Fruit fly (Drosophila melanogaster) whole organism, embryonic: Measurements from ENCODE around the gene ghi.
A peak's percentile ranks its signal among the peaks of the same experiment; 100 is the strongest.

Experiments used
- CG10565 ChIP-seq: fragments of 200-800 bp; sonication (Bioruptor generic); optimal IDR thresholded peaks from 3 replicates; lab custom pipeline; 2016; ENCODE audit warnings: missing biosample characterization, mild to moderate bottlenecking, missing genetic modification characterization
- CG11695 ChIP-seq: fragments of 200-800 bp; sonication (Bioruptor generic); IDR thresholded peaks from 3 replicates; pipeline ENCODE4 v1.3.6; 2022; ENCODE audit warnings: missing biosample characterization, missing genetic modification characterization
- CG12236 ChIP-seq: fragments of 200-800 bp; sonication (Bioruptor generic); optimal IDR thresholded peaks from 2 replicates; lab custom pipeline; 2016; ENCODE audit warnings: missing biosample characterization, missing genetic modification characterization
- CG12942 ChIP-seq: fragments of 200-800 bp; sonication (Bioruptor generic); optimal IDR thresholded peaks from 3 replicates; lab custom pipeline; 2016; ENCODE audit warnings: missing biosample characterization, missing genetic modification characterization
- CG13424 ChIP-seq: fragments of 200-800 bp; sonication (Bioruptor generic); optimal IDR thresholded peaks from 2 replicates; lab custom pipeline; 2019; ENCODE audit warnings: missing biosample characterization, mild to moderate bottlenecking, missing genetic modification characterization, moderate library complexity
- CG15011 ChIP-seq: fragments of 200-800 bp; sonication (Bioruptor generic); optimal IDR thresholded peaks from 3 replicates; lab custom pipeline; 2018; ENCODE audit warnings: missing biosample characterization, mild to moderate bottlenecking, missing genetic modification characterization
- CG15601 ChIP-seq: fragments of 200-800 bp; sonication (Bioruptor generic); optimal IDR thresholded peaks from 3 replicates; lab custom pipeline; 2019; ENCODE audit warnings: missing biosample characterization, mild to moderate bottlenecking, missing genetic modification characterization, moderate library complexity
- CG16815 ChIP-seq: fragments of 200-800 bp; sonication (Bioruptor generic); optimal IDR thresholded peaks from 3 replicates; lab custom pipeline; 2017; ENCODE audit warnings: missing biosample characterization, mild to moderate bottlenecking, missing genetic modification characterization
- CG17568 ChIP-seq: fragments of 200-800 bp; sonication (Bioruptor generic); optimal IDR thresholded peaks from 2 replicates; lab custom pipeline; 2018; ENCODE audit warnings: missing biosample characterization, mild to moderate bottlenecking, missing genetic modification characterization, moderate library complexity
- CG1792 ChIP-seq: fragments of 200-800 bp; sonication (Bioruptor generic); optimal IDR thresholded peaks from 2 replicates; lab custom pipeline; 2016; ENCODE audit warnings: missing biosample characterization, missing genetic modification characterization
- CG18764 ChIP-seq: fragments of 200-800 bp; sonication (Bioruptor generic); optimal IDR thresholded peaks from 3 replicates; lab custom pipeline; 2016; ENCODE audit warnings: missing biosample characterization, missing genetic modification characterization
- CG2116 ChIP-seq: fragments of 200-800 bp; sonication (Bioruptor generic); optimal IDR thresholded peaks from 3 replicates; lab custom pipeline; 2018; ENCODE audit warnings: missing biosample characterization, mild to moderate bottlenecking, missing genetic modification characterization
- CG31365 ChIP-seq: fragments of 200-800 bp; sonication (Bioruptor generic); optimal IDR thresholded peaks from 2 replicates; lab custom pipeline; 2018; ENCODE audit warnings: missing biosample characterization, mild to moderate bottlenecking, missing genetic modification characterization
- CG3838 ChIP-seq: fragments of 200-800 bp; sonication (Bioruptor generic); optimal IDR thresholded peaks from 3 replicates; lab custom pipeline; 2016; ENCODE audit warnings: missing biosample characterization, missing genetic modification characterization
- CG4617 ChIP-seq: fragments of 200-800 bp; sonication (Bioruptor generic); optimal IDR thresholded peaks from 3 replicates; lab custom pipeline; 2016; ENCODE audit warnings: missing biosample characterization, missing genetic modification characterization, borderline replicate concordance
- CG4820 ChIP-seq: fragments of 200-800 bp; sonication (Bioruptor generic); optimal IDR thresholded peaks from 3 replicates; lab custom pipeline; 2016; ENCODE audit warnings: missing biosample characterization, missing genetic modification characterization
- CG5953 ChIP-seq: fragments of 200-800 bp; sonication (Bioruptor generic); IDR thresholded peaks from 2 replicates; pipeline ENCODE4 v1.3.6; 2022; ENCODE audit warnings: missing biosample characterization, missing genetic modification characterization
- CG6683 ChIP-seq: fragments of 200-800 bp; sonication (Bioruptor generic); optimal IDR thresholded peaks from 2 replicates; lab custom pipeline; 2017; ENCODE audit warnings: missing biosample characterization, mild to moderate bottlenecking, missing genetic modification characterization, missing genetic modification reagents
- CG6813 ChIP-seq: fragments of 200-800 bp; sonication (Bioruptor generic); optimal IDR thresholded peaks from 2 replicates; lab custom pipeline; 2017; ENCODE audit warnings: missing biosample characterization, missing genetic modification characterization, mild to moderate bottlenecking, moderate library complexity, missing genetic modification reagents
- CG7839 ChIP-seq: fragments of 200-800 bp; sonication (Bioruptor generic); optimal IDR thresholded peaks from 3 replicates; lab custom pipeline; 2018; ENCODE audit warnings: missing biosample characterization, mild to moderate bottlenecking, missing genetic modification characterization, moderate library complexity
- CG8089 ChIP-seq: fragments of 200-800 bp; sonication (Bioruptor generic); optimal IDR thresholded peaks from 3 replicates; lab custom pipeline; 2016; ENCODE audit warnings: missing biosample characterization, missing genetic modification characterization
- CG8944 ChIP-seq: fragments of 200-800 bp; sonication (Bioruptor generic); optimal IDR thresholded peaks from 3 replicates; lab custom pipeline; 2016; ENCODE audit warnings: missing biosample characterization, missing genetic modification characterization
- CoRest ChIP-seq: fragments of 200-800 bp; sonication (Bioruptor generic); optimal IDR thresholded peaks from 3 replicates; lab custom pipeline; 2018; ENCODE audit warnings: missing biosample characterization, mild to moderate bottlenecking, missing genetic modification characterization, moderate library complexity
- E2f1 ChIP-seq: fragments of 200-800 bp; sonication (Bioruptor generic); IDR thresholded peaks from 2 replicates; pipeline ENCODE4 v1.3.6; 2022; ENCODE audit warnings: missing biosample characterization, missing genetic modification characterization
- Ets65A ChIP-seq: fragments of 200-800 bp; sonication (Bioruptor generic); peaks from one replicate; lab custom pipeline; 2016; ENCODE audit warnings: missing biosample characterization, missing genetic modification characterization
- HLH54F ChIP-seq: fragments of 200-800 bp; sonication (Bioruptor generic); optimal IDR thresholded peaks from 3 replicates; lab custom pipeline; 2016; ENCODE audit warnings: missing biosample characterization, missing genetic modification characterization
- NC2β ChIP-seq: fragments of 200-800 bp; sonication (Bioruptor generic); optimal IDR thresholded peaks from 2 replicates; lab custom pipeline; 2016; ENCODE audit warnings: missing biosample characterization, missing genetic modification characterization
- Ptx1 ChIP-seq: fragments of 200-800 bp; sonication (Bioruptor generic); IDR thresholded peaks from 2 replicates; pipeline ENCODE4 v1.3.6; 2022; ENCODE audit warnings: missing biosample characterization, missing genetic modification characterization
- Rfx ChIP-seq: fragments of 200-800 bp; sonication (Bioruptor generic); IDR thresholded peaks from 2 replicates; pipeline ENCODE4 v1.3.6; 2022; ENCODE audit warnings: missing biosample characterization, missing genetic modification characterization
- Scr ChIP-seq: fragments of 200-800 bp; sonication (Bioruptor generic); IDR thresholded peaks from 2 replicates; pipeline ENCODE4 v1.3.6; 2022; ENCODE audit warnings: missing biosample characterization, missing genetic modification characterization; ENCODE audit not compliant: partially characterized antibody
- aop ChIP-seq: fragments of 200-800 bp; sonication (Bioruptor generic); IDR thresholded peaks from 2 replicates; pipeline ENCODE4 v1.3.6; 2022; ENCODE audit warnings: missing biosample characterization, missing genetic modification characterization
- bsh ChIP-seq, 2 experiments: fragments of 200-800 bp; sonication (Bioruptor generic); optimal IDR thresholded peaks; 2 replicates each; lab custom pipeline; 2017 to 2018; ENCODE audit warnings: mild to moderate bottlenecking in 2 of 2, missing biosample characterization in 2 of 2, missing genetic modification characterization in 2 of 2, moderate library complexity in 1 of 2
- cg ChIP-seq: fragments of 200-800 bp; sonication (Bioruptor generic); optimal IDR thresholded peaks from 3 replicates; lab custom pipeline; 2019; ENCODE audit warnings: missing biosample characterization, mild to moderate bottlenecking, missing genetic modification characterization, moderate library complexity
- dimm ChIP-seq: fragments of 200-800 bp; sonication (Bioruptor generic); IDR thresholded peaks from 2 replicates; pipeline ENCODE4 v1.3.6; 2022; ENCODE audit warnings: missing biosample characterization, missing genetic modification characterization
- dpn ChIP-seq, 2 experiments: fragments of 200-800 bp; sonication (Bioruptor generic); optimal IDR thresholded peaks; 3 replicates each; lab custom pipeline; 2016; ENCODE audit warnings: missing biosample characterization in 2 of 2, missing genetic modification characterization in 2 of 2
- eve ChIP-seq, 2 experiments: fragments of >200 bp; optimal IDR thresholded peaks; 2 replicates each; lab custom pipeline; 2017; ENCODE audit warnings: missing biosample characterization in 2 of 2, missing genetic modification characterization in 2 of 2
- gsb ChIP-seq: fragments of 200-800 bp; sonication (Bioruptor generic); IDR thresholded peaks from 2 replicates; pipeline ENCODE4 v1.3.6; 2022; ENCODE audit warnings: missing biosample characterization, missing genetic modification characterization
- kah ChIP-seq: fragments of 200-800 bp; sonication (Bioruptor generic); optimal IDR thresholded peaks from 2 replicates; lab custom pipeline; 2018; ENCODE audit warnings: missing biosample characterization, mild to moderate bottlenecking, missing genetic modification characterization
- mam ChIP-seq: fragments of 200-800 bp; sonication (Bioruptor generic); optimal IDR thresholded peaks from 3 replicates; lab custom pipeline; 2016; ENCODE audit warnings: missing biosample characterization, missing genetic modification characterization
- peb ChIP-seq: fragments of 200-800 bp; sonication (Bioruptor generic); IDR thresholded peaks from 2 replicates; pipeline ENCODE4 v1.3.6; 2022; ENCODE audit warnings: missing biosample characterization, missing genetic modification characterization
- pfk ChIP-seq: fragments of 200-800 bp; sonication (Bioruptor generic); optimal IDR thresholded peaks from 2 replicates; lab custom pipeline; 2018; ENCODE audit warnings: missing biosample characterization, mild to moderate bottlenecking, missing genetic modification characterization, moderate library complexity
- ranshi ChIP-seq: fragments of 200-800 bp; sonication (Bioruptor generic); IDR thresholded peaks from 2 replicates; pipeline ENCODE4 v1.3.6; 2022; ENCODE audit warnings: missing biosample characterization, missing genetic modification characterization
- row ChIP-seq: fragments of 200-800 bp; sonication (Bioruptor generic); IDR thresholded peaks from 3 replicates; pipeline ENCODE4 v1.3.6; 2022; ENCODE audit warnings: missing biosample characterization, missing genetic modification characterization
- scrt ChIP-seq: fragments of 200-800 bp; sonication (Bioruptor generic); optimal IDR thresholded peaks from 2 replicates; lab custom pipeline; 2018; ENCODE audit warnings: missing biosample characterization, mild to moderate bottlenecking, missing genetic modification characterization, moderate library complexity
- sna ChIP-seq: fragments of 200-800 bp; sonication (Bioruptor generic); IDR thresholded peaks from 2 replicates; pipeline ENCODE4 v1.3.6; 2022; ENCODE audit warnings: missing biosample characterization, missing genetic modification characterization; ENCODE audit not compliant: partially characterized antibody
- sob ChIP-seq: fragments of 200-800 bp; sonication (Bioruptor generic); IDR thresholded peaks from 2 replicates; pipeline ENCODE4 v1.3.6; 2022; ENCODE audit warnings: missing biosample characterization, missing genetic modification characterization
- sqz ChIP-seq: fragments of 200-800 bp; sonication (Bioruptor generic); optimal IDR thresholded peaks from 3 replicates; lab custom pipeline; 2018; ENCODE audit warnings: missing biosample characterization, mild to moderate bottlenecking, missing genetic modification characterization
- ssp ChIP-seq: fragments of 200-800 bp; sonication (Bioruptor generic); IDR thresholded peaks from 2 replicates; pipeline ENCODE4 v1.3.6; 2022; ENCODE audit warnings: missing biosample characterization, missing genetic modification characterization
- vfl ChIP-seq: fragments of 200-800 bp; sonication (Bioruptor generic); optimal IDR thresholded peaks from 2 replicates; lab custom pipeline; 2016; ENCODE audit warnings: missing biosample characterization, missing genetic modification characterization
- vnd ChIP-seq: fragments of 200-800 bp; sonication (Bioruptor generic); IDR thresholded peaks from 3 replicates; pipeline ENCODE4 v1.3.6; 2022; ENCODE audit warnings: missing biosample characterization, missing genetic modification characterization; ENCODE audit not compliant: partially characterized antibody

Gene ghi

DNA sequence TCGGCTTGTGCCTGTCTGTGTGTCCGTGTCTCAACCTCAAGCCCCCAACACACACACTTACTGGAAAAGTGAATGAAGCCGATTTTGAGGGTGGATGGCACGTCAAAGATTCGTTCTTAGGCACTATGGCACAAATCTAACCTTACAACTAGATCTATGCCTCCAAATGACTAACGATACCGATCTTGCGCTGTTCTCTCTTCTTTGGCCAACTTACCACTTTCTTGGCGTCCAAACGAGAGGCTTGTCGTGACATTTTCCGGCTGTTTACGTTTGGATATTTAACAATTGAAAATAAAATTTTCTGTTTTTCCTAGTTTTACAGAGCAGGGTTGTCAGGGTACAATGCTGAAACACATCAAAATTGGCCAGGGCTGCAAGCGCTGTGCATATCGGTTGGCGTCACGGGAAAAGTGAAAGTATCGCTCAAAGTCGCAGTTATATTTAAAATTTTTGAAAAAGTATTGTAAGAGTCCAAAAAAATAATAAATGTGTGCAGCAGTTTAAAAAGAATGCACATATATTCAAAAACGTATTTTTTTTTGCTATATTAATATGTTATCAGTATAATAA lies 9.7 kb upstream of the ghi start, which contains the start of the genes Bet3 and Nf-YA (continued):
- TF ChIP-seq Rfx (GFP tag; lab: Robert Waterston, UW) (peak; percentile 76), CG5953 (no peak), peb (GFP tag; lab: Robert Waterston, UW) (no peak), scrt (GFP tag; lab: Kevin White, UChicago) (peak; percentile 20), gsb (GFP tag; lab: Robert Waterston, UW) (no peak), ranshi (peak; percentile 32; the same call in 1 of the 2 replicates), CG31365 (tag; lab: Kevin White, UChicago) (no peak), dimm (GFP tag; lab: Robert Waterston, UW) (no peak), HLH54F (GFP tag; lab: Kevin White, UChicago) (peak; percentile 50), CG8944 (GFP tag; lab: Kevin White, UChicago) (peak; percentile 69), kah (GFP tag; lab: Kevin White, UChicago) (no peak), CG6813 (no peak), dpn (GFP tag; optimal IDR thresholded peaks at IDR 0.05; lab: Kevin White, UChicago) (peak; percentile 65 to 68), vfl (GFP tag; lab: Kevin White, UChicago) (peak; percentile 14), Ets65A (peak; percentile 97), CG1792 (GFP tag; lab: Kevin White, UChicago) (peak; percentile 27), CG15011 (GFP tag; lab: Kevin White, UChicago) (no peak), CG6683 (no peak), CG17568 (GFP tag; lab: Kevin White, UChicago) (no peak), CG16815 (no peak), pfk (GFP tag; lab: Kevin White, UChicago) (no peak), Ptx1 (peak; percentile 53; the same call in 1 of the 2 replicates), vnd (peak; percentile 76), sqz (GFP tag; lab: Kevin White, UChicago) (no peak), E2f1 (GFP tag; lab: Robert Waterston, UW) (peak; percentile 19; the same call in 1 of the 2 replicates), CG2116 (GFP tag; lab: Kevin White, UChicago) (peak; percentile 96), CG12236 (GFP tag; lab: Kevin White, UChicago) (no peak), bsh (GFP tag; optimal IDR thresholded peaks at IDR 0.05; lab: Kevin White, UChicago) (peak in 1 of 2 experiments; percentile 28), CG8089 (GFP tag; lab: Kevin White, UChicago) (peak; percentile 3), CG15601 (tag; lab: Kevin White, UChicago) (peak; percentile 10), CG13424 (tag; lab: Kevin White, UChicago) (peak; percentile 55), eve (GFP tag; optimal IDR thresholded peaks at IDR 0.05; lab: Kevin White, UChicago) (no peak), sob (GFP tag; lab: Robert Waterston, UW) (peak; percentile 62), mam (peak; percentile 90), sna (GFP tag; lab: Robert Waterston, UW) (peak; percentile 84), CoRest (tag; lab: Kevin White, UChicago) (peak; percentile 61), CG4617 (GFP tag; lab: Kevin White, UChicago) (peak; percentile 90), CG3838 (no peak), aop (GFP tag; lab: Robert Waterston, UW) (no peak), ssp (GFP tag; lab: Robert Waterston, UW) (peak; percentile 74), NC2β (peak; percentile 25), CG18764 (GFP tag; lab: Kevin White, UChicago) (peak; percentile 6), row (GFP tag; lab: Robert Waterston, UW) (peak; percentile 93), Scr (GFP tag; lab: Robert Waterston, UW) (peak; percentile 82), CG11695 (GFP tag; lab: Robert Waterston, UW) (no peak), CG7839 (peak; percentile 41), cg (GFP tag; lab: Kevin White, UChicago) (peak; percentile 6), CG12942 (GFP tag; lab: Kevin White, UChicago) (peak; percentile 13), CG10565 (GFP tag; lab: Kevin White, UChicago) (no peak), CG4820 (GFP tag; lab: Kevin White, UChicago) (peak; percentile 14)
